Worm (Caenorhabditis elegans): Measurements from ENCODE around the gene srh-252.

DNA sequence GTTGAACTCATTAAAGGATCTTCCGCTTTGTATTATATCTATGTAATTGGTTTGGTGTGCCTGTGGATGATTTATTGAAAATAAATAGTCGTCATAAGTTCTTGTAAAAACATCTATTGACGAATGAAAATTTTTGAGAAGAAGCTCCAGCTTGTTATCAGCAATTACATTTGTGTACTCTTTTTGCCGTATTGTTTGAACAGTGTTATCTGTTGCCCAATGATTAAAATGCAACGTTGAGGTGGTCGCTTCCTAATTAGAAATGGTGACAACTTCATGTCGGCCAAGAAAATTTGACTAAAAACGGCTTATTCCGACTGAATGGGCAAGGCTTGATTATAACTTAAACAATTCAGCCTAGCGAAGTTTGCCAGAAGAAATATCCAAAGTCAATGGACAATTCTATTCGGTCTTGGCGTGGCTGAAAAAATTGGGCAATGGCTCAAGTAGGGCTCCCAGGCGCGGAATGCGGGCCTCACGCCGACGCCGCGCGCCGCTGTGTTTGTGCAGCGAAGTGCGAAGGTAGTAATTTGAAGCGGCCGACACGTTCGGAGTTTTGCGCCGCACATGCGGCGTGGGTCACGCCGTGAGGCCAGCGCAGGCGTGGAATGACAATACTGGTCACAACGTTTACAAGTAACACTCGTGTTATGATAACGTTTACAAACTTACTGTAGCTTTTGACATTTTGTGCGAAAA is 17.5 kb upstream of the srh-252 start:
- TF ChIP-seq nhr-28 (tag; optimal IDR thresholded peaks at IDR 0.05) (no peak), pha-4 (tag; optimal IDR thresholded peaks at IDR 0.05) (peak; percentile 21), aly-2 (tag; optimal IDR thresholded peaks at IDR 0.05) (no peak), tbx-2 (tag; optimal IDR thresholded peaks at IDR 0.05) (no peak), nhr-11 (tag; optimal IDR thresholded peaks at IDR 0.05) (no peak), nhr-77 (tag; optimal IDR thresholded peaks at IDR 0.05) (no peak), ceh-16 (tag; optimal IDR thresholded peaks at IDR 0.05) (no peak), jun-1 (tag; optimal IDR thresholded peaks at IDR 0.05) (no peak), lin-39 (tag; optimal IDR thresholded peaks at IDR 0.05) (no peak), fkh-10 (GFP tag; optimal IDR thresholded peaks at IDR 0.05) (no peak), nhr-25 (tag; optimal IDR thresholded peaks at IDR 0.05) (no peak), fos-1 (tag; optimal IDR thresholded peaks at IDR 0.05) (no peak), nfya-1 (tag; optimal IDR thresholded peaks at IDR 0.05; ENCODE audit: insufficient read depth) (no peak)
